Worm (Caenorhabditis elegans): ENCODE data around the gene nas-31.

The nas-31 gene

ce11 chrV:10871457-10871861 is 50.2 kb downstream of the nas-31 start (continued):
- no peak for TF ChIP-seq rec-8 (tag; optimal IDR thresholded peaks at IDR 0.05)
- no peak for TF ChIP-seq snpc-1.1 (tag; optimal IDR thresholded peaks at IDR 0.05; ENCODE audit: insufficient read depth)
- peak in 1 of 2 experiments; percentile 15 for TF ChIP-seq let-607 (tag; optimal IDR thresholded peaks at IDR 0.05)
- no peak for TF ChIP-seq tbx-9 (tag; optimal IDR thresholded peaks at IDR 0.05; ENCODE audit: borderline replicate concordance)
- TF ChIP-seq hrde-1 (tag; optimal IDR thresholded peaks at IDR 0.05; ENCODE audit: borderline replicate concordance), result no peak
- TF ChIP-seq unc-130 (GFP tag; optimal IDR thresholded peaks at IDR 0.05), result no peak
- TF ChIP-seq snpc-3.4 (tag; optimal IDR thresholded peaks at IDR 0.05), result no peak
- no peak for TF ChIP-seq F52B5.7 (tag; optimal IDR thresholded peaks at IDR 0.05)
- no peak for TF ChIP-seq akir-1 (GFP tag; optimal IDR thresholded peaks at IDR 0.05)
- TF ChIP-seq T26A5.8 (tag; optimal IDR thresholded peaks at IDR 0.05), result no peak
- TF ChIP-seq Y95B8A.8 (GFP tag; IDR thresholded peaks at IDR 0.05), result no peak
- TF ChIP-seq mcd-1 (GFP tag; IDR thresholded peaks at IDR 0.05), result 0 out of 2 replicates have a peak, but pooled peaks have one; percentile 17
- no peak for TF ChIP-seq fkh-3 (tag; optimal IDR thresholded peaks at IDR 0.05)
- TF ChIP-seq ztf-6 (GFP tag; IDR thresholded peaks at IDR 0.05), result no peak
- no peak for TF ChIP-seq ztf-18 (tag; optimal IDR thresholded peaks at IDR 0.05)
- TF ChIP-seq egl-44 (GFP tag; IDR thresholded peaks at IDR 0.05), result no peak
- TF ChIP-seq madf-6 (GFP tag; IDR thresholded peaks at IDR 0.05), result no peak
- no peak for TF ChIP-seq ccch-3 (GFP tag; optimal IDR thresholded peaks at IDR 0.05)
- TF ChIP-seq pha-4 (tag; optimal IDR thresholded peaks at IDR 0.05), result no peak
- peak; percentile 3 for TF ChIP-seq tbp1 (GFP tag; optimal IDR thresholded peaks at IDR 0.05)
- TF ChIP-seq lin-40 (tag; optimal IDR thresholded peaks at IDR 0.05), result peak; percentile 74
- peak; percentile 48; the same call in 1 of the 2 replicates for TF ChIP-seq bed-2 (GFP tag; IDR thresholded peaks at IDR 0.05)
- TF ChIP-seq nhr-80 (tag; optimal IDR thresholded peaks at IDR 0.05), result peak; percentile 59
- no peak for TF ChIP-seq gei-17 (GFP tag; optimal IDR thresholded peaks at IDR 0.05)
- TF ChIP-seq lsy-27 (tag; optimal IDR thresholded peaks at IDR 0.05; ENCODE audit: borderline replicate concordance, insufficient read depth), result no peak
- TF ChIP-seq pbrm-1 (GFP tag; IDR thresholded peaks at IDR 0.05), result no peak
- no peak for TF ChIP-seq B0019.2 (GFP tag; conservative IDR thresholded peaks at IDR 0.05)
- TF ChIP-seq athp-1 (tag; optimal IDR thresholded peaks at IDR 0.05), result no peak
- TF ChIP-seq bed-1 (GFP tag; IDR thresholded peaks at IDR 0.05), result no peak
- TF ChIP-seq somi-1 (GFP tag; optimal IDR thresholded peaks at IDR 0.05), result peak; percentile 92
- no peak for TF ChIP-seq dpl-1 (GFP tag; optimal IDR thresholded peaks at IDR 0.05)
- TF ChIP-seq lin-35 (GFP tag; optimal IDR thresholded peaks at IDR 0.05), result peak in 1 of 3 experiments; percentile 52
- TF ChIP-seq lsl-1 (GFP tag; optimal IDR thresholded peaks at IDR 0.05), result no peak
- TF ChIP-seq ceh-58 (GFP tag; IDR thresholded peaks at IDR 0.05), result no peak
- TF ChIP-seq Y53F4B.3 (GFP tag; IDR thresholded peaks at IDR 0.05), result no peak
- no peak for TF ChIP-seq ZK185.1 (tag; optimal IDR thresholded peaks at IDR 0.05; ENCODE audit: poor library complexity, severe bottlenecking)
- no peak for TF ChIP-seq Y56A3A.18 (GFP tag; IDR thresholded peaks at IDR 0.05)
- TF ChIP-seq rcor-1 (GFP tag; IDR thresholded peaks at IDR 0.05), result peak; percentile 52; the same call in 1 of the 2 replicates
- no peak for TF ChIP-seq xnd-1 (tag; optimal IDR thresholded peaks at IDR 0.05)
- peak; percentile 46 for TF ChIP-seq die-1 (tag; optimal IDR thresholded peaks at IDR 0.05)
- TF ChIP-seq ztf-3 (GFP tag; optimal IDR thresholded peaks at IDR 0.05), result no peak
- no peak for TF ChIP-seq aptf-3 (GFP tag; IDR thresholded peaks at IDR 0.05)
- TF ChIP-seq B0336.3 (GFP tag; IDR thresholded peaks at IDR 0.05), result peak; percentile 52; the same call in 1 of the 2 replicates
- TF ChIP-seq sptf-2 (GFP tag; optimal IDR thresholded peaks at IDR 0.05), result no peak
- no peak for TF ChIP-seq hlh-12 (tag; optimal IDR thresholded peaks at IDR 0.05)
- TF ChIP-seq cebp-2 (GFP tag; IDR thresholded peaks at IDR 0.05), result no peak
- TF ChIP-seq lir-1 (GFP tag; conservative IDR thresholded peaks at IDR 0.05), result no peak
- TF ChIP-seq hmg-1.2 (GFP tag; IDR thresholded peaks at IDR 0.05), result peak; percentile 69; the same call in 1 of the 2 replicates

Data from whole organism, young adult.